Worm (Caenorhabditis elegans) whole organism, late embryonic: ENCODE data around the gene unc-50.

Source experiments
- K09A11.1 ChIP-seq: sonication (generic microtip); optimal IDR thresholded peaks from 2 replicates; lab custom pipeline; 2017; ENCODE audit warnings: antibody characterized with exemption, mild to moderate bottlenecking, missing genetic modification characterization, missing compliant biosample characterization; ENCODE audit not compliant: insufficient read depth
- ama-1 ChIP-seq: fragments of 150-350 bp; optimal IDR thresholded peaks from 2 replicates; lab custom pipeline; 2014
- ceh-31 ChIP-seq: sonication (generic microtip); optimal IDR thresholded peaks from 2 replicates; lab custom pipeline; 2016; ENCODE audit warnings: missing genetic modification characterization, missing compliant biosample characterization
- ceh-48 ChIP-seq: sonication (generic microtip); optimal IDR thresholded peaks from 2 replicates; lab custom pipeline; 2016; ENCODE audit warnings: missing genetic modification characterization, inconsistent platforms, missing compliant biosample characterization
- hlh-13 ChIP-seq: fragments of 200-800 bp; sonication (Bioruptor generic); optimal IDR thresholded peaks from 2 replicates; lab custom pipeline; 2018; ENCODE audit warnings: mild to moderate bottlenecking, missing genetic modification characterization, missing compliant biosample characterization
- nfya-1 ChIP-seq: sonication (generic microtip); optimal IDR thresholded peaks from 2 replicates; lab custom pipeline; 2017; ENCODE audit warnings: missing genetic modification characterization, mild to moderate bottlenecking, missing compliant biosample characterization, antibody characterized with exemption, moderate library complexity
- odd-2 ChIP-seq: sonication (generic microtip); optimal IDR thresholded peaks from 2 replicates; lab custom pipeline; 2017; ENCODE audit warnings: antibody characterized with exemption, mild to moderate bottlenecking, missing genetic modification characterization, missing compliant biosample characterization
- pqm-1 ChIP-seq: sonication (generic microtip); optimal IDR thresholded peaks from 2 replicates; lab custom pipeline; 2016; ENCODE audit warnings: missing genetic modification characterization, missing compliant biosample characterization
- unc-42 ChIP-seq: sonication (generic microtip); optimal IDR thresholded peaks from 2 replicates; lab custom pipeline; 2016; ENCODE audit warnings: missing genotype, missing genetic modification characterization, missing compliant biosample characterization

DNA sequence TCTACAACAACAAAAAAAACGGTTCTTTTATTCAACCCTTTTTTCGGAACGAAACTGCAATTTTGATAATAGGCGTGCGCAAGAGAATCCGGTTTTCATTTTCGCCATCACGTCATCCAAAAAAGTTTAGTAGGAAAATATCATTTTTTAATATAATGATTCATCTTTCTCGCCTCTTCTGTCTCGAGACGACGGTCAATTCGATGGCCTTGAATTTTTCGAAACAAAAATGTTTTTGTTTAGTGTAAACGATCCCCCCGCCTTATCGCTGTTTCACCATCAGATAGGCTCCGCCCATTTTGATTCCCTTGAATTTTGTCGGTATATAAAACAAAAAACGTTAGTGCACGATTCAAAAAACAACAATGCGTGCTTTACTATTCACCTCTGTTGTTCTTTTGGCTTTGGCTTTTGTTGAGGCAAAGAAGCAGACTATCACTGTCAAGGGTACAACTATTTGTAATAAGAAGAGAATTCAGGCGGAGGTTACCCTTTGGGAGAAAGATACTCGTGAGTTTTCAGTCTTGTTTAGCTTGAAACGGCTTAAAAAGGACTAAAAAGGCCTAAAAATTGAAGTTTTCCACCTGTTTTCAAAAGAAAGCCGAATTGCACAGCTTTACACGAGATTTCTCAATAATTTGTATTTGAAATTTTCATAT lies 19.7 kb upstream of the unc-50 start, which contains the start of gene ttr-15:
- TF ChIP-seq ceh-31 (no peak), ceh-48 (tag; lab: Kevin White, UChicago) (no peak), nfya-1 (tag; lab: Kevin White, UChicago) (no peak), ama-1 (lab: Kevin White, UChicago) (no peak), pqm-1 (tag; lab: Kevin White, UChicago) (no peak), K09A11.1 (tag; lab: Kevin White, UChicago) (no peak), unc-42 (no peak), hlh-13 (GFP tag; lab: Kevin White, UChicago) (no peak), odd-2 (tag; lab: Kevin White, UChicago) (no peak)
